Worm (Caenorhabditis elegans): ENCODE data around the gene bath-42.

- TF ChIP-seq egl-27 (tag; optimal IDR thresholded peaks at IDR 0.05) (no peak), mdl-1 (tag; optimal IDR thresholded peaks at IDR 0.05) (no peak), nhr-237 (tag; optimal IDR thresholded peaks at IDR 0.05) (no peak), blmp-1 (tag; optimal IDR thresholded peaks at IDR 0.05; ENCODE audit: insufficient read depth) (no peak)
Measured at ce11 chrIII:8136517-8137099, 26.6 kb downstream of the bath-42 start.
